Worm (Caenorhabditis elegans) whole organism, L2 larva: ENCODE data around the gene uev-2.

Experiments used
- ZK546.5 ChIP-seq: sonication (generic microtip); optimal IDR thresholded peaks from 2 replicates; lab custom pipeline; 2017; ENCODE audit warnings: missing biosample characterization, missing genetic modification characterization
- alr-1 ChIP-seq: fragments of 150-350 bp; optimal IDR thresholded peaks from 2 replicates; lab custom pipeline; 2014; ENCODE audit warnings: missing biosample characterization, missing genetic modification characterization
- ama-1 ChIP-seq: fragments of 150-350 bp; optimal IDR thresholded peaks from 2 replicates; lab custom pipeline; 2018; ENCODE audit warnings: inconsistent platforms
- blmp-1 ChIP-seq: sonication (generic microtip); optimal IDR thresholded peaks from 2 replicates; lab custom pipeline; 2017; ENCODE audit warnings: missing genetic modification characterization, mild to moderate bottlenecking, missing compliant biosample characterization, antibody characterized with exemption, moderate library complexity; ENCODE audit not compliant: insufficient read depth
- lin-11 ChIP-seq: fragments of 150-350 bp; sonication (generic microtip); optimal IDR thresholded peaks from 2 replicates; lab custom pipeline; 2014; ENCODE audit warnings: missing biosample characterization, missing genetic modification characterization, inconsistent platforms, mixed read lengths
- lin-39 ChIP-seq: fragments of 150-350 bp; optimal IDR thresholded peaks from 2 replicates; lab custom pipeline; 2014; ENCODE audit warnings: missing biosample characterization, missing genetic modification reagents, missing genetic modification characterization
- nhr-11 ChIP-seq: fragments of 150-350 bp; optimal IDR thresholded peaks from 2 replicates; lab custom pipeline; 2014; ENCODE audit warnings: missing biosample characterization, missing genetic modification characterization
- nhr-12 ChIP-seq: fragments of 150-350 bp; optimal IDR thresholded peaks from 2 replicates; lab custom pipeline; 2014; ENCODE audit warnings: missing biosample characterization, missing genetic modification characterization
- nhr-23 ChIP-seq: fragments of 150-350 bp; optimal IDR thresholded peaks from 2 replicates; lab custom pipeline; 2014; ENCODE audit warnings: missing biosample characterization, missing genetic modification reagents, missing genetic modification characterization
- nhr-25 ChIP-seq: fragments of 150-350 bp; sonication (generic microtip); optimal IDR thresholded peaks from 3 replicates; lab custom pipeline; 2014; ENCODE audit warnings: missing biosample characterization, missing genetic modification characterization
- nhr-6 ChIP-seq: fragments of 150-350 bp; optimal IDR thresholded peaks from 2 replicates; lab custom pipeline; 2014; ENCODE audit warnings: missing biosample characterization, missing genetic modification characterization
- nhr-77 ChIP-seq: fragments of 150-350 bp; optimal IDR thresholded peaks from 2 replicates; lab custom pipeline; 2014; ENCODE audit warnings: missing biosample characterization, missing genetic modification characterization
- sem-4 ChIP-seq: fragments of 150-350 bp; optimal IDR thresholded peaks from 2 replicates; lab custom pipeline; 2014; ENCODE audit warnings: missing biosample characterization, missing genetic modification reagents, missing genetic modification characterization
- ztf-11 ChIP-seq: sonication (generic microtip); optimal IDR thresholded peaks from 2 replicates; lab custom pipeline; 2017; ENCODE audit warnings: missing biosample characterization, missing genetic modification characterization

DNA sequence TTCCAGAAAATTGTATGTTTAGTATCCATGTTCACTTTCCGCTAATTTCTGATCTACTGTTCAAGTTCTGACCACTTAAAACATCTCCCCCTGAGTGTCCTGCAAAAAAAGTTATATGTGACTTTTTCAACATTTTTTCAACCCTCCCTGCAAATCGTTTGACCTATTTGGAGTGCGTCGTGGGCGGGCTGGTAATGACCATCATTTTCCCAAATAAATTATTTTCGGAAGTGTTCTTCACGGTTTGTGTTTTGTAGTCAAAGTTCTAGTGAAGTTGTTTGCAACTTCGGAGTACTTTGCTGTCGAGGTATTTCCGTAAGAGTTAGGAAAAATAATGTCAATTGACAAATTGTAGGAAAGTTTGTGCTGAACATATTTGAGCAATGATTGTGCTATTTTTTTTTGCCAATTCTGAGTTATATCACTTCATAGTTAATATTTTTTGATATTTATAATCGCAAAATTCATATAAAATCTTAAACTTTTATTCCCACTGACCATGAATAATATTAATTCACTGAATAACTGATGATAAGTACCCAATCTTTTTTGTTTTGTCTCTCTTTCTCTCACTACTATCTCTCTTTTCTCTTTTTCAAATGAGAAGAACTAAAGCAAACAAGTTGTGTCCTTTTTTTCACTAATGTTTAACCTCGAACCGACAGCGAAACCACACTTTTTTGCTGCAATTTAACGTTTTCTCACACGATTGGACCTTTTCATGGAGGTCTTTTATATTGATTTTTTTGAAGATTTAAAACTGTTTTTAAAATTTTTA lies 39.5 kb downstream of the uev-2 start:
- TF ChIP-seq nhr-23 (tag; lab: Kevin White, UChicago) (no peak), lin-39 (tag; lab: Kevin White, UChicago) (no peak), nhr-6 (tag; lab: Kevin White, UChicago) (no peak), nhr-77 (tag; lab: Kevin White, UChicago) (no peak), alr-1 (tag; lab: Kevin White, UChicago) (no peak), nhr-25 (no peak), nhr-12 (tag; lab: Kevin White, UChicago) (no peak), blmp-1 (tag; lab: Kevin White, UChicago) (no peak), sem-4 (no peak), ZK546.5 (tag; lab: Kevin White, UChicago) (no peak), lin-11 (tag; lab: Kevin White, UChicago) (no peak), ztf-11 (tag; lab: Kevin White, UChicago) (no peak), nhr-11 (tag; lab: Kevin White, UChicago) (no peak), ama-1 (no peak)
